Fruit fly (Drosophila melanogaster): ENCODE data around the gene ND-20L.

DNA sequence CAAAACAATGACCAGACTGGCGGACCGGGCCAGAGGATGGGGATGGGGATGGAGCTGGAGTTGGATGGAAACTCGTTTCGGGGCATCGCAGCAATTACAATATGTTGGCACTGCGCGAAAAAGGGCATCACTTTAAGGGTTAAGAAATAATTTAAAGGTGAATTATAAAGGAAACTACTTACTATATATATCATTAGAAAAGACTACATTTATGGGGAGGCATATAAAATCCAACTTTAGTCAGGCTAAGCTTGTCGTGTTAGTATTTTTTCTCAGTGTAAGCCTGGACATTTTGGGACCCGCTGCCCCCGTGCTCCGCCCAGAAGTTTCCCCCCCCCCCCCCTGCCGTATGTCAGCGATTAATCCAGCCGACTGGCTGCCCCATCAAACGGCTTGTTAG is 8.9 kb upstream of the ND-20L start:
- TF ChIP-seq Hr96 (GFP tag; optimal IDR thresholded peaks at IDR 0.05) (no peak), toe (GFP tag; optimal IDR thresholded peaks at IDR 0.05) (no peak), CG33017 (tag; optimal IDR thresholded peaks at IDR 0.05) (no peak)

All from whole organism, adult.